Worm (Caenorhabditis elegans) whole organism, midembryonic: ENCODE results near the gene rpn-6.1.

Experiments
- T22C8.4 ChIP-seq: fragments of 200-800 bp; sonication (Bioruptor generic); IDR thresholded peaks from 2 replicates; pipeline ENCODE4 v1.3.6; 2022; ENCODE audit warnings: missing genetic modification characterization, missing compliant biosample characterization
- cog-1 ChIP-seq: sonication (generic microtip); optimal IDR thresholded peaks from 2 replicates; lab custom pipeline; 2016; ENCODE audit warnings: missing genetic modification characterization, missing compliant biosample characterization
- flt-1 ChIP-seq: fragments of 200-800 bp; sonication (Bioruptor generic); IDR thresholded peaks from 2 replicates; pipeline ENCODE4 v1.3.6; 2022; ENCODE audit warnings: missing genetic modification characterization, missing compliant biosample characterization
- klf-2 ChIP-seq: fragments of 200-800 bp; sonication (Bioruptor generic); conservative IDR thresholded peaks from 2 replicates; pipeline ENCODE4 v1.3.6; 2022; ENCODE audit warnings: missing genetic modification reagents, missing genetic modification characterization, missing compliant biosample characterization
- med-1 ChIP-seq: sonication (generic microtip); optimal IDR thresholded peaks from 2 replicates; lab custom pipeline; 2017; ENCODE audit warnings: missing genetic modification characterization, mild to moderate bottlenecking, missing compliant biosample characterization, antibody characterized with exemption, missing genetic modification reagents; ENCODE audit not compliant: insufficient read depth
- ref-1 ChIP-seq: fragments of 200-800 bp; sonication (Bioruptor generic); conservative IDR thresholded peaks from 2 replicates; pipeline ENCODE4 v1.3.6; 2022; ENCODE audit warnings: missing genetic modification reagents, missing genetic modification characterization, missing compliant biosample characterization
- tab-1 ChIP-seq: fragments of 200-800 bp; sonication (Bioruptor generic); IDR thresholded peaks from 2 replicates; pipeline ENCODE4 v1.3.6; 2022; ENCODE audit warnings: missing genetic modification characterization, missing compliant biosample characterization
- ztf-23 ChIP-seq: fragments of 200-800 bp; sonication (Bioruptor generic); IDR thresholded peaks from 2 replicates; pipeline ENCODE4 v1.3.6; 2022; ENCODE audit warnings: missing genetic modification reagents, missing genetic modification characterization, missing compliant biosample characterization
- ztf-29 ChIP-seq: fragments of 200-800 bp; sonication (Bioruptor generic); IDR thresholded peaks from 2 replicates; pipeline ENCODE4 v1.3.6; 2022; ENCODE audit warnings: missing genetic modification reagents, missing genetic modification characterization, missing compliant biosample characterization

rpn-6.1 gene

DNA sequence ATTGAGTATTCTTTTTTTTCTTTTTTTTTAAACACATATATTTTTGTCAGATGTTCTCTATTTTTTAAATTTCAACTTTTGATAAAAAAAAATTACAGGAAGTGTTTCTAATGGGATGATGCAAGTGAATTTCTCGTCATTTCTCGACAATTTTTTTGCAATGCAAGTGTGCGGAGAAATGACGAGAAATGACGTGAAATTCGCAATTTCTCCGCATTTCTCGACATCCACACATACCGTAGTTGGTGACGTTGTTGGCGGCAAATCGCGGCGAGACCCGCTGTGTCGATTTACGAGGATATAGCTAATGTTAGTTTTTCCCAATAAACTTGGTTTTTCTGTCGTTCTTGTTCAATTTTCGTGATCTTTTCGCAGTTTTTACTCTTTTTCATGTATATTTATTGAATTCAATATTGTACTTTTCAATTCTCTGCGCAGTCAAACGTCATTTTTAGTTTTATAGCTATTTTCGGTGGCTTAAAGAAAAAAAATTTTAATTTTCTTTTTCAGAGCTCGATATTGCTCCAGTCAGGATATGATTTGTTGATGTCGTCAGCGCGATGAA lies 20.3 kb upstream of the rpn-6.1 start, which contains the start of gene F31E3.6:
F31E3.6 (plus strand) TSS at position 93 of the 565 bp plus-strand sequence.
- TF ChIP-seq flt-1: peak; percentile 30; the same call in 1 of the 2 replicates

- TF ChIP-seq med-1 (GFP tag; lab: Kevin White, UChicago): no peak
- no peak for TF ChIP-seq ztf-23 (GFP tag; lab: Robert Waterston, UW)
- TF ChIP-seq klf-2 (GFP tag; lab: Robert Waterston, UW): no peak
- TF ChIP-seq flt-1: no peak
- TF ChIP-seq ztf-29 (GFP tag; lab: Robert Waterston, UW): no peak
- TF ChIP-seq tab-1: no peak
- TF ChIP-seq ref-1: no peak
- TF ChIP-seq cog-1: no peak
Observed at ce11 chrIII:6979584-6979983, 17.8 kb upstream of the rpn-6.1 start, which contains the start of gene ceh-20. TSS of gene ceh-20 (plus strand) at chrIII:6979884.

DNA sequence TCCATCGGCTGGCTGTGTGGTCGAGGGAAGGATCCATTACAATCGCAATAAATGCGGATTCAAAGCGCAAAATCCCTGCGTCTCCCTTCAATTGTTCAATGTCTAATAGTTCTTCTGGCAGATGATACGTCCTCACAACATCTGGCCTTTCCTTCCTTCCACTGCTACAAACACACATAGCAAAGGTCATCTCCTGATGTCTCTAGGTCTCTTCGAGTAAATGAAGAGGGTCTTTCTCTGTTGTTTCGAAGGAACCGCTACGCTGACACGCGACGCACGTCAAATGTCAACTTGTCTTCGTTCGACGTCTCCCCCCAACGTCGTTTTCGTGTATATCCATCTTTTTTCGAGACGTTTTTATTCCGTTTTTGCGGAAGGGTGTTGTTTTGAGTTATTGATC lies 17.1 kb upstream of the rpn-6.1 start:
- TF ChIP-seq flt-1 (0 out of 2 replicates have a peak, but pooled peaks have one; percentile 5), T22C8.4 (GFP tag; lab: Robert Waterston, UW) (no peak), ztf-23 (GFP tag; lab: Robert Waterston, UW) (0 out of 2 replicates have a peak, but pooled peaks have one; percentile 56), ztf-29 (GFP tag; lab: Robert Waterston, UW) (no peak), ref-1 (no peak), cog-1 (peak; percentile 85), med-1 (GFP tag; lab: Kevin White, UChicago) (no peak)

DNA sequence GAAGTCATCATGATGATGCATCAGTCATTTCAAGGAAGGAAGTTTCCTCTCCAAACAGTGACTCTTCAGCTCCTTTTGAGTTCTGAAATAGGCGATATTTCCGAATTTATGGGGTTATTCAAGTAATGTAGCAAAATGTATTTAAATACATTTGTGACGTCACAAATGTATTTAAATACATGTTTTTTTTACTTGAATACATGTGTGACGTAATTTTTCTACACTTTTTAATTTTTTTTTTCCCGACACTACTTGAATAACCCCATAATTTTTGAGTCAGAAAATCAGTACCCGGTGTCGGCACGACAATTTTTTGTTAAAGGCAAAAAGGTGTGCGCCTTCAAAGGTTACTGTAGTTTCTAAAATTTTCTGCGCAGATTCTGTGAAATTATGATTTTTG lies 13.2 kb upstream of the rpn-6.1 start:
- TF ChIP-seq ztf-29 (GFP tag; lab: Robert Waterston, UW): no peak
- TF ChIP-seq T22C8.4 (GFP tag; lab: Robert Waterston, UW): no peak
- TF ChIP-seq med-1 (GFP tag; lab: Kevin White, UChicago): no peak
- no peak for TF ChIP-seq tab-1
- no peak for TF ChIP-seq klf-2 (GFP tag; lab: Robert Waterston, UW)
- no peak for TF ChIP-seq flt-1
- TF ChIP-seq cog-1: no peak

DNA sequence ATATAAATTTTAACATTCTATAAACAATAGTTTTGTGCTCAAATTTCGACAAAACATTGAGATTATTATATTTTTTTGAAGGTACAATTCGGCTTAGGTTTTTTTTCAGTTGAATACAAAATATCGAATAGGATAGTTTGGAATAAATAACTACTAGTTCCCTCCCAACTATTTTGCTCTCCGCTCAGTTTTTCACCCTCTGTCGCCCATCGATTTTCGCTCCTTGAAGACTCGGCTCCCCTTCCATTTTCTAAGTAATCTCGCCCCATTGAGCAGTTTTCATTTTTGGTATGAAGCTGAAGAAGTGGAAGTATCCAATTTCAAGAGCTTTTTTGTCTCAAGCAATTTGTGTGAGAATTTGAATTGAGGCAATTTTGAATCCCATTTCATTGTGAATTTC lies 11.9 kb upstream of the rpn-6.1 start, which contains the start of gene F31E3.2:
F31E3.2 (plus strand) TSS at position 301 of the 400 bp plus-strand sequence.
- TF ChIP-seq ztf-29 (GFP tag; lab: Robert Waterston, UW): no peak
- no peak for TF ChIP-seq T22C8.4 (GFP tag; lab: Robert Waterston, UW)
- no peak for TF ChIP-seq cog-1
- TF ChIP-seq ref-1: no peak

DNA sequence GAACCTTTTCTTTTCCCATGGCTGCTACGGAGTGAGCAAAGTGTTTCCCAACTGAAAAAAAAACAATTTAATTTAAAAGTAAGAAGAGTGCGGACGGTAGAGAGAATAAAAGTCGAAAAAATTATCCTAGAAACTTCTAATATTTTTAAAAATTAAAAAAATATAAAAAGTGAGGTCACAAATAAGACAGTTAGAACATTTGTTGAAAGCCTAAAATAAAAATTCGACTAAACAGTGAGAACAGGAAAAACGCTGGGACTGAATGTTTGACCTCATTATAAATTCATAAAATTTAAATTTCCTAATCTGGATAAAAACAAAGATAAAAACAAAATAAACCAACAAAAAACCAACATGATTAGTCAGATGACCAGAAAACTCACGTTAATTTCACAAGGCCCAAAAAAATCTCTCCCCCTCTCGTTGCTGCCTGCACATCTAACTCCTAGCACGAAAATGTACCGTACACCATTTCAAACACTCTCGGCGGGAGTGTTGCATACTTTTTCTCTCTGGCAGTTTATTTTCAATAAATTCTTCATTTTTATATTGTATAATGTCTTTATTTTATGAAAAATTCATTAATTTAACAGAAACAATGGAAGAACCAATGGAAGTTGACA lies 10.0 kb upstream of the rpn-6.1 start, which contains the start of the genes eef-1A.1 and rfc-4:
eef-1A.1 (minus strand) TSS at position 51 of the 623 bp plus-strand sequence.
rfc-4 (plus strand) TSS at position 592 of the 623 bp plus-strand sequence.
- TF ChIP-seq flt-1: peak; percentile 86
- peak; percentile 64; the same call in 1 of the 2 replicates for TF ChIP-seq tab-1
- TF ChIP-seq med-1 (GFP tag; lab: Kevin White, UChicago): peak; percentile 1
- TF ChIP-seq T22C8.4 (GFP tag; lab: Robert Waterston, UW): no peak
- TF ChIP-seq ztf-29 (GFP tag; lab: Robert Waterston, UW): no peak
- no peak for TF ChIP-seq ref-1
- TF ChIP-seq cog-1: peak; percentile 87
- TF ChIP-seq klf-2 (GFP tag; lab: Robert Waterston, UW): 0 out of 2 replicates have a peak, but pooled peaks have one; percentile 57
- peak; percentile 82; the same call in 1 of the 2 replicates for TF ChIP-seq ztf-23 (GFP tag; lab: Robert Waterston, UW)

DNA sequence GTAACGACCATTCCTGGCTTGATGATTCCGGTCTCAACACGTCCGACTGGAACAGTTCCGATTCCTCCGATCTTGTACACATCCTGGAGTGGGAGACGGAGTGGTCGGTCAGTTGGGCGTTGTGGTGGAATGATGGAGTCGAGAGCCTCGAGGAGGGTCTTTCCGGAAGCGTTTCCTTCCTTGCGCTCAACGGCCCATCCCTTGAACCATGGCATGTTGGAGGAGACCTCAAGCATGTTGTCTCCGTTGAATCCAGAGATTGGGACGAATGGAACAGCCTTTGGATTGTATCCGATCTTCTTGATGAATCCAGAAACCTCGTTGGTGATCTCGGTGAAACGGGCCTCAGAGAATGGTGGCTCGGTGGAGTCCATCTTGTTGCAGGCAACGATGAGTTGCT lies 8.9 kb upstream of the rpn-6.1 start:
- TF ChIP-seq ref-1 (no peak), flt-1 (no peak), ztf-23 (GFP tag; lab: Robert Waterston, UW) (no peak), klf-2 (GFP tag; lab: Robert Waterston, UW) (no peak), tab-1 (no peak), cog-1 (no peak), med-1 (GFP tag; lab: Kevin White, UChicago) (no peak), ztf-29 (GFP tag; lab: Robert Waterston, UW) (no peak), T22C8.4 (GFP tag; lab: Robert Waterston, UW) (no peak)

DNA sequence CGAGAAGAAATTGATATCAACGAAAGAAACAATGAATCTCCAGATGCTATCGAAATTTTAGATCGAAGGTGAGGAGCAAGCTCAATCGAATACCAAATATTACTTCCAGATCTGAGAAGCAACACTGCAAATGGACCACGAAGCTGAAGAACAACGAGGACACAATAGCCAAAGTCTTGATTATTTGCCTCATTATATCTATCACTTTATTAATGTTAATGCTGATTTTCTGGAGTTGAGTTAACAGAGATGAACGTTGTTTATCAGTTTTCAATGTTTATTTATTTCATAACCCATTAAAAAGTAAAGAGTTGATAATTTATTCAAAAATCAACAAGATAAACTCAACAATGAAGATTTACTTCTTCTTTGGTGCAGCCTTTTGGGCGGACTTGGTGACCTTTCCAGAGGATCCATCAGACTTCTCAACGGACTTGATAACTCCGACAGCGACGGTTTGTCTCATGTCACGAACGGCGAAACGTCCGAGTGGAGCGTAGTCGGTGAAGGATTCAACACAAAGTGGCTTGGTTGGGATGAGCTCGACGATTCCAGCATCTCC lies 8.1 kb upstream of the rpn-6.1 start:
- TF ChIP-seq flt-1 (no peak), cog-1 (no peak), ref-1 (no peak), ztf-29 (GFP tag; lab: Robert Waterston, UW) (no peak), ztf-23 (GFP tag; lab: Robert Waterston, UW) (no peak), T22C8.4 (GFP tag; lab: Robert Waterston, UW) (no peak), klf-2 (GFP tag; lab: Robert Waterston, UW) (no peak), med-1 (GFP tag; lab: Kevin White, UChicago) (no peak)

DNA sequence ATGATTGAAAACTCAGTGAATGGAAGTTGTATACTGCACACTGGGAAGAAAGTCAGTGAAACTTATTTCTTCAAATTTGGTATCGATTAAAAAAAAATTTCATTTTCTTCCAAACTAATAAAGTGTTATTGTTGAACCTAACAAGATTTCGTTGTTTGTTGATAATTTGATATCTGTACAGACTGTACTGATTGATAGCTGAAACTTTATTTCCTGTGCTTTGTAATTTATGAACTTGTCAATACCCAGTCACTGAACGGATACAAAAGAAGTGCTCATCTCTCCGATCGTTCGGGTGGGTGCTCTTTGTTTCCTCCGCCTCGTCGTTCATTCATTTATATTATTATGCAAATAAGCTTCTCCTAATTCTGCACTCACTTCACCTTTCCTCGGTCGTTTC lies 7.3 kb upstream of the rpn-6.1 start, which contains the start of gene F31E3.12:
F31E3.12 (plus strand) TSS at position 301 of the 400 bp plus-strand sequence.
- TF ChIP-seq ref-1 (no peak), T22C8.4 (GFP tag; lab: Robert Waterston, UW) (no peak), klf-2 (GFP tag; lab: Robert Waterston, UW) (no peak), med-1 (GFP tag; lab: Kevin White, UChicago) (no peak), tab-1 (no peak), ztf-23 (GFP tag; lab: Robert Waterston, UW) (no peak), ztf-29 (GFP tag; lab: Robert Waterston, UW) (no peak), cog-1 (no peak)

DNA sequence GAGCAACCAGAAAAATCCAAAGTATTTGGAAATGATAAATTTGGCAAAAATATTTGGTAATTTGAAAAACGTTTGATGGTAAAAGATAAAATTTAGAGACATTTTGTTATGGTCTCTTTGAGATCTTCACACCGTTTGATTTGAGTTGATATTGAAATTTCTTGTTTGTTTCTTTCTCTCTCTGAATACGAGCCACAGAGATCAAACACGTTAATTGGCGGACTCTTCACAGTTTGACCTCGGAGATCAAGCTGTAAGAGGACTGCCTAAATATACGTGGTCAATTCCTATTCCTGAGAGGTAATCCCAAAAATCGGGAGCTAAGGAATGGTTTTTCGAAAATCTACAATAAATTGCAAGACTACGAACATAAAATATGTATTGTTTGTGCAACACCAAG lies 6.9 kb upstream of the rpn-6.1 start:
- TF ChIP-seq ztf-29 (GFP tag; lab: Robert Waterston, UW) (no peak), T22C8.4 (GFP tag; lab: Robert Waterston, UW) (no peak), med-1 (GFP tag; lab: Kevin White, UChicago) (no peak), ref-1 (no peak)
